Worm (Caenorhabditis elegans) whole organism, L2 larva: ENCODE data around the gene mrps-18C.

Experiments
- F13H6.1 ChIP-seq: sonication (generic microtip); optimal IDR thresholded peaks from 2 replicates; lab custom pipeline; 2016; ENCODE audit warnings: missing genetic modification characterization, missing compliant biosample characterization
- R02D3.7 ChIP-seq: fragments of 150-350 bp; optimal IDR thresholded peaks from 2 replicates; lab custom pipeline; 2014; ENCODE audit warnings: missing biosample characterization, missing genetic modification characterization
- Y55F3AM.14 ChIP-seq: fragments of 200-800 bp; sonication (Bioruptor generic); optimal IDR thresholded peaks from 2 replicates; lab custom pipeline; 2018; ENCODE audit warnings: mild to moderate bottlenecking, missing genetic modification characterization, missing compliant biosample characterization
- alr-1 ChIP-seq: fragments of 150-350 bp; optimal IDR thresholded peaks from 2 replicates; lab custom pipeline; 2014; ENCODE audit warnings: missing biosample characterization, missing genetic modification characterization
- aly-2 ChIP-seq: fragments of 150-350 bp; optimal IDR thresholded peaks from 2 replicates; lab custom pipeline; 2014; ENCODE audit warnings: missing biosample characterization, missing genetic modification characterization
- blmp-1 ChIP-seq: sonication (generic microtip); optimal IDR thresholded peaks from 2 replicates; lab custom pipeline; 2017; ENCODE audit warnings: missing genetic modification characterization, mild to moderate bottlenecking, missing compliant biosample characterization, antibody characterized with exemption, moderate library complexity; ENCODE audit not compliant: insufficient read depth
- ceh-16 ChIP-seq: fragments of 150-350 bp; optimal IDR thresholded peaks from 2 replicates; lab custom pipeline; 2014; ENCODE audit warnings: missing biosample characterization, missing genetic modification characterization
- ceh-82 ChIP-seq: fragments of 150-350 bp; optimal IDR thresholded peaks from 2 replicates; lab custom pipeline; 2014; ENCODE audit warnings: missing biosample characterization, missing genetic modification characterization
- fos-1 ChIP-seq: fragments of 150-350 bp; optimal IDR thresholded peaks from 2 replicates; lab custom pipeline; 2014; ENCODE audit warnings: missing biosample characterization, missing genetic modification characterization
- gmeb-1 ChIP-seq: fragments of 150-350 bp; optimal IDR thresholded peaks from 2 replicates; lab custom pipeline; 2014; ENCODE audit warnings: missing biosample characterization, missing genetic modification characterization
- lin-11 ChIP-seq: fragments of 150-350 bp; sonication (generic microtip); optimal IDR thresholded peaks from 2 replicates; lab custom pipeline; 2014; ENCODE audit warnings: missing biosample characterization, missing genetic modification characterization, inconsistent platforms, mixed read lengths
- lin-39 ChIP-seq: fragments of 150-350 bp; optimal IDR thresholded peaks from 2 replicates; lab custom pipeline; 2014; ENCODE audit warnings: missing biosample characterization, missing genetic modification reagents, missing genetic modification characterization
- lsy-2 ChIP-seq, 2 experiments: fragments of 150-350 bp in 1 of 2; sonication (generic microtip) in 1 of 2; optimal IDR thresholded peaks; 2 replicates each; lab custom pipeline; 2014 to 2017; ENCODE audit warnings: missing biosample characterization in 2 of 2, missing genetic modification characterization in 2 of 2
- mab-5 ChIP-seq: fragments of 150-350 bp; optimal IDR thresholded peaks from 2 replicates; lab custom pipeline; 2014; ENCODE audit warnings: missing biosample characterization, missing genetic modification characterization
- mbf-1 ChIP-seq: sonication (generic microtip); optimal IDR thresholded peaks from 2 replicates; lab custom pipeline; 2017; ENCODE audit warnings: missing biosample characterization, missing genetic modification characterization
- nhr-10 ChIP-seq: sonication (generic microtip); optimal IDR thresholded peaks from 2 replicates; lab custom pipeline; 2017; ENCODE audit warnings: missing biosample characterization, missing genetic modification characterization
- nhr-11 ChIP-seq: fragments of 150-350 bp; optimal IDR thresholded peaks from 2 replicates; lab custom pipeline; 2014; ENCODE audit warnings: missing biosample characterization, missing genetic modification characterization
- nhr-237 ChIP-seq: fragments of 150-350 bp; optimal IDR thresholded peaks from 2 replicates; lab custom pipeline; 2014; ENCODE audit warnings: missing biosample characterization, missing genetic modification characterization
- nhr-25 ChIP-seq: fragments of 150-350 bp; sonication (generic microtip); optimal IDR thresholded peaks from 3 replicates; lab custom pipeline; 2014; ENCODE audit warnings: missing biosample characterization, missing genetic modification characterization
- nhr-6 ChIP-seq: fragments of 150-350 bp; optimal IDR thresholded peaks from 2 replicates; lab custom pipeline; 2014; ENCODE audit warnings: missing biosample characterization, missing genetic modification characterization
- nhr-77 ChIP-seq: fragments of 150-350 bp; optimal IDR thresholded peaks from 2 replicates; lab custom pipeline; 2014; ENCODE audit warnings: missing biosample characterization, missing genetic modification characterization
- peb-1 ChIP-seq: fragments of 150-350 bp; optimal IDR thresholded peaks from 2 replicates; lab custom pipeline; 2014; ENCODE audit warnings: missing biosample characterization, missing genetic modification characterization
- sem-4 ChIP-seq: fragments of 150-350 bp; optimal IDR thresholded peaks from 2 replicates; lab custom pipeline; 2014; ENCODE audit warnings: missing biosample characterization, missing genetic modification reagents, missing genetic modification characterization
- skn-1 ChIP-seq: sonication (generic microtip); optimal IDR thresholded peaks from 2 replicates; lab custom pipeline; 2017; ENCODE audit warnings: missing biosample characterization, missing genetic modification characterization
- sma-3 ChIP-seq: sonication (generic microtip); optimal IDR thresholded peaks from 2 replicates; lab custom pipeline; 2016; ENCODE audit warnings: missing genetic modification reagents, missing genetic modification characterization, missing compliant biosample characterization
- sma-9 ChIP-seq, 2 experiments: fragments of 150-350 bp in 1 of 2; sonication (generic microtip) in 1 of 2; optimal IDR thresholded peaks; 2 replicates each; lab custom pipeline; 2014 to 2016; ENCODE audit warnings: missing genetic modification characterization in 2 of 2, mild to moderate bottlenecking in 1 of 2, missing biosample characterization in 1 of 2, missing compliant biosample characterization in 1 of 2, missing genetic modification reagents in 1 of 2, moderate library complexity in 1 of 2
- snpc-4 ChIP-seq: fragments of 150-350 bp; optimal IDR thresholded peaks from 2 replicates; lab custom pipeline; 2014; ENCODE audit warnings: missing biosample characterization, missing genetic modification characterization
- unc-55 ChIP-seq: fragments of 150-350 bp; sonication (generic microtip); optimal IDR thresholded peaks from 3 replicates; lab custom pipeline; 2014; ENCODE audit warnings: missing biosample characterization, missing genetic modification reagents, missing genetic modification characterization
- unc-62 ChIP-seq: fragments of 150-350 bp; optimal IDR thresholded peaks from 2 replicates; lab custom pipeline; 2014; ENCODE audit warnings: missing biosample characterization, missing genetic modification reagents, missing genetic modification characterization
- zag-1 ChIP-seq: fragments of 150-350 bp; optimal IDR thresholded peaks from 2 replicates; lab custom pipeline; 2014; ENCODE audit warnings: missing biosample characterization, missing genetic modification characterization
- ztf-1 ChIP-seq: fragments of 200-800 bp; sonication (Bioruptor generic); conservative IDR thresholded peaks from 2 replicates; pipeline ENCODE4 v1.3.6; 2022; ENCODE audit warnings: missing genetic modification characterization, missing compliant biosample characterization
- ztf-11 ChIP-seq: sonication (generic microtip); optimal IDR thresholded peaks from 2 replicates; lab custom pipeline; 2017; ENCODE audit warnings: missing biosample characterization, missing genetic modification characterization
- ztf-4 ChIP-seq: fragments of 150-350 bp; optimal IDR thresholded peaks from 2 replicates; lab custom pipeline; 2014; ENCODE audit warnings: missing biosample characterization, missing genetic modification characterization

The mrps-18C gene

DNA sequence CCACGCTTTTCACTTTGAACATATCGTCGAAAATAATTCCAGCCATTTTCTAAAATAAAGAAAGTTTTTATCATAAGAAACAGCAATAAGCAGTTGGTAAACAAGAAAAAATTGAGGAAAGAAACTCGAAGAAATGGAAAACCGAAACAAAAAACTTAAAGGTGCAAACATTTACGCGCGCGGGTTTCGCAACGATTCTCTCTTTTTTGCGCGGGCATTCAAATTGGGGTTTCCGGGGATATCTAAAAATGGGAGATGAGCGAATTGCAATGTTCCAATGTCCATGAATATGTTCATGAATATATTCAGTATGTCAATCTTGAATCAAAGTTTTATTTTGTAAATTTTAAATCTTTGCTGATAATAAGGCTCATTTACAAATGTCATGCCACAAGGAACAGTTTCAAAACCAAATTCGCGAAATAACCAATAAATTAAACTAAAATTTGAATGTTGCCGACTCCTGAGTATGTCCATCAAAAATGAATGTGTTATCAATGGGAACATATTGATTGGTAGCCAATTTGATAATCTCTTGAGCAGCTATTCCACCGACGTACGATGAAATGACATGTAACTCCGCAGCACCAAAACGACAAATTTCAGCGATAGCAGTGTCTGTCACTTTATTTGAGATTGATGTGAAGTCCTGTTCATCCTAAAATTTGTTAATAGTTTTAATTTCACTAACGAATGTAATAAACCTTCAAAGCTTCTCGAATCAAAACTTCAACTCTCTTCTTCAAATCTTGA is 17.2 kb upstream of the mrps-18C start, which contains the start of gene rpb-8 (continued):
- no peak for TF ChIP-seq nhr-77 (tag; lab: Kevin White, UChicago)
- no peak for TF ChIP-seq alr-1 (tag; lab: Kevin White, UChicago)
- TF ChIP-seq sem-4: no peak
- TF ChIP-seq blmp-1: peak; percentile 18
- peak; percentile 29 for TF ChIP-seq fos-1 (tag; lab: Kevin White, UChicago)
- no peak for TF ChIP-seq zag-1
- TF ChIP-seq ztf-11 (tag; lab: Kevin White, UChicago): no peak
- TF ChIP-seq unc-55 (GFP tag; lab: Kevin White, UChicago): peak; percentile 90
- TF ChIP-seq sma-9 (GFP tag; optimal IDR thresholded peaks at IDR 0.05; lab: Kevin White, UChicago): peak; percentile 13
- no peak for TF ChIP-seq sma-9 (tag; optimal IDR thresholded peaks at IDR 0.05; lab: Kevin White, UChicago)
- peak; percentile 1 for TF ChIP-seq lin-11 (tag; lab: Kevin White, UChicago)
- TF ChIP-seq ztf-1: no peak
- no peak for TF ChIP-seq ztf-4 (tag; lab: Kevin White, UChicago)
- TF ChIP-seq lin-39 (tag; lab: Kevin White, UChicago): no peak
- TF ChIP-seq aly-2: no peak
- no peak for TF ChIP-seq peb-1
- no peak for TF ChIP-seq ceh-82 (tag; lab: Kevin White, UChicago)

DNA sequence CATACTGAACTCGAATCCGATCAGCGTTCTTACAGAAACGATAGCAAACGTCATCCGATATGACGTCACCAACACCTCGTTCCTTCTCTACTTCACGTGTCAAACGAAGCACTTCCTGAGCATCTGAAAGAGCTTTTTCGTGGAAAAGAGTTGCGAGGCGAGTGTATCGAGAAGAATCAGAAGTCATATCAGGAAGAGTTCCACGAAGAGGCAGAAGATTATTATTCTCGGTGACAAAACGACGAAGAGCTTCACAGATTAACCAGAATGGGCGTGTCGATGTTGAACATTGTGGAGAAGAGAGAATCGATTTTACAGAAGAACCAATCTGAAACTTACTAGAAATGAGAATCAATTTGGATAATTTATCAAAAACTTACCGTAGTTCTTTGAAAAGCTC is 16.5 kb upstream of the mrps-18C start:
- TF ChIP-seq ztf-1 (no peak), nhr-237 (tag; lab: Kevin White, UChicago) (no peak), sma-9 (GFP tag; optimal IDR thresholded peaks at IDR 0.05; lab: Kevin White, UChicago) (no peak), sma-9 (tag; optimal IDR thresholded peaks at IDR 0.05; lab: Kevin White, UChicago) (no peak), ztf-4 (tag; lab: Kevin White, UChicago) (no peak)
- TF ChIP-seq, all 48 proteins: peak for 0

- no peak for TF ChIP-seq peb-1
- TF ChIP-seq ceh-16 (tag; lab: Kevin White, UChicago): no peak
- TF ChIP-seq lsy-2 (tag; optimal IDR thresholded peaks at IDR 0.05; lab: Kevin White, UChicago): no peak
- no peak for TF ChIP-seq snpc-4 (tag; lab: Kevin White, UChicago)
These were observed 15.2 kb upstream of the mrps-18C start, which contains the start of gene ula-1 for ce11 chrIII:4920221-4920620. Gene ula-1 (minus strand): TSS chrIII:4920321.

DNA sequence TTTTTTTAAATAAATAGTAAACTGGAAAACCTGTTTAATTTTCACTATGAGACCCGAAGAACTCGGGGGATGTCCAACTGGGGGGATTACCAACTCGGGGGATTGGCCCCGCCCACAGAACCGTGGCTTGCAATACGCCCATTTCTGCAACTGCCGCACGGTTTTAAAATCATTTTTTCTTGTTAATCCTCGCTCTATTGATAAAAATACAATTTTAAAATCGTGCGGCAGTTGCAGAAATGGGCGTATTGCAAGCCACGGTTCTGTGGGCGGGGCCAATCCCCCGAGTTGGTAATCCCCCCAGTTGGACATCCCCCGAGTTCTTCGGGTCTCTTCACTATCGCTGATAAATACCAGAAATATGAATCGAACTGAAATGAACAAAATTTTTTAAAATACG is 13.4 kb upstream of the mrps-18C start, which contains the start of gene mmab-1:
Gene mmab-1 (minus strand): TSS at position 95 of the 400 bp plus-strand sequence.
- TF ChIP-seq sma-3 (GFP tag; lab: Kevin White, UChicago) (peak; percentile 69), lsy-2 (tag; optimal IDR thresholded peaks at IDR 0.05; lab: Kevin White, UChicago) (peak in 1 of 2 experiments; percentile 46), lin-11 (tag; lab: Kevin White, UChicago) (peak; percentile 57), nhr-25 (tag; lab: Kevin White, UChicago) (peak; percentile 20), gmeb-1 (peak; percentile 23), F13H6.1 (tag; lab: Kevin White, UChicago) (peak; percentile 1)

DNA sequence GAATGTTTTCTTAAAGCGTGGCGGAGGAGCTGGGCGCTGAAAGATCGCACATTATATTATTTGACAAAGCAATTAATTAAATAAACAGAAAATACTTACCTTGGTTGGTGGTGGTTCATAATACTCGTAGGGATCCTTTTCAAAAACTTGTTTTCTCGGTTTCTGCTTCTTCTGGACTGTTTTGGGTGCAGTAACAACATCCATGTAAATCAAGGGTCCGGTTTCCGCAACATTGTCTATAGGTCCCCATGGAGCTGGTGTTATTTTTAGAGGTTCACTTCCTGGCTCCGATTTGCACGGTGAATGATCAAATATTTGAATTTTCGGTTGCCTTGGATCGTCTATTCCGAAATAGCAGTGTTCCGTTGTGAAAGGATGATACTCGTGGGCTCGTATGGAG is 11.2 kb upstream of the mrps-18C start:
- TF ChIP-seq nhr-237 (tag; lab: Kevin White, UChicago) (no peak), peb-1 (no peak), unc-55 (GFP tag; lab: Kevin White, UChicago) (no peak), lsy-2 (tag; optimal IDR thresholded peaks at IDR 0.05; lab: Kevin White, UChicago) (no peak), nhr-11 (tag; lab: Kevin White, UChicago) (no peak), F13H6.1 (tag; lab: Kevin White, UChicago) (no peak), R02D3.7 (tag; lab: Kevin White, UChicago) (no peak), skn-1 (no peak), unc-62 (GFP tag; lab: Kevin White, UChicago) (no peak), mbf-1 (tag; lab: Kevin White, UChicago) (no peak), ceh-16 (tag; lab: Kevin White, UChicago) (no peak), Y55F3AM.14 (GFP tag; lab: Kevin White, UChicago) (no peak), nhr-25 (tag; lab: Kevin White, UChicago) (no peak), nhr-6 (tag; lab: Kevin White, UChicago) (no peak), nhr-10 (no peak), mab-5 (tag; lab: Kevin White, UChicago) (no peak), nhr-77 (tag; lab: Kevin White, UChicago) (no peak), alr-1 (tag; lab: Kevin White, UChicago) (no peak)
- TF ChIP-seq, all 48 proteins: peak for 0
